Worm (Caenorhabditis elegans) whole organism, mixed stage, embryonic: ENCODE results near the gene C34E7.3.

Experiments
- ces-1 ChIP-seq: fragments of 150-350 bp; optimal IDR thresholded peaks from 2 replicates; lab custom pipeline; 2014; ENCODE audit warnings: missing biosample characterization, missing genetic modification reagents, missing genetic modification characterization
- elt-1 ChIP-seq: sonication (generic microtip); optimal IDR thresholded peaks from 2 replicates; lab custom pipeline; 2017; ENCODE audit warnings: missing genetic modification characterization, mild to moderate bottlenecking, missing compliant biosample characterization, antibody characterized with exemption, moderate library complexity, borderline replicate concordance; ENCODE audit not compliant: insufficient read depth
- nhr-76 ChIP-seq: sonication (generic microtip); optimal IDR thresholded peaks from 2 replicates; lab custom pipeline; 2017; ENCODE audit warnings: missing biosample characterization, missing genetic modification characterization
- tbx-8 ChIP-seq: fragments of 200-800 bp; sonication (Bioruptor generic); optimal IDR thresholded peaks from 2 replicates; lab custom pipeline; 2018; ENCODE audit warnings: mild to moderate bottlenecking, missing genetic modification characterization, moderate library complexity, missing compliant biosample characterization
- unc-39 ChIP-seq: fragments of 150-350 bp; optimal IDR thresholded peaks from 2 replicates; lab custom pipeline; 2014; ENCODE audit warnings: missing biosample characterization, missing genetic modification characterization

ce11 chrX:12918454-12918853 lies 11.6 kb upstream of the C34E7.3 start:
- no peak for TF ChIP-seq ces-1
- TF ChIP-seq tbx-8 (GFP tag; lab: Kevin White, UChicago), result no peak
- TF ChIP-seq nhr-76 (tag; lab: Kevin White, UChicago), result no peak
- no peak for TF ChIP-seq elt-1
- TF ChIP-seq unc-39, result no peak
